Worm (Caenorhabditis elegans) whole organism, L2 larva: ENCODE measurements around the gene Y48C3A.18.

Experiments
- nhr-12 ChIP-seq: fragments of 150-350 bp; optimal IDR thresholded peaks from 2 replicates; lab custom pipeline; 2014; ENCODE audit warnings: missing biosample characterization, missing genetic modification characterization
- unc-62 ChIP-seq: fragments of 150-350 bp; optimal IDR thresholded peaks from 2 replicates; lab custom pipeline; 2014; ENCODE audit warnings: missing biosample characterization, missing genetic modification reagents, missing genetic modification characterization
- ztf-11 ChIP-seq: sonication (generic microtip); optimal IDR thresholded peaks from 2 replicates; lab custom pipeline; 2017; ENCODE audit warnings: missing biosample characterization, missing genetic modification characterization

DNA sequence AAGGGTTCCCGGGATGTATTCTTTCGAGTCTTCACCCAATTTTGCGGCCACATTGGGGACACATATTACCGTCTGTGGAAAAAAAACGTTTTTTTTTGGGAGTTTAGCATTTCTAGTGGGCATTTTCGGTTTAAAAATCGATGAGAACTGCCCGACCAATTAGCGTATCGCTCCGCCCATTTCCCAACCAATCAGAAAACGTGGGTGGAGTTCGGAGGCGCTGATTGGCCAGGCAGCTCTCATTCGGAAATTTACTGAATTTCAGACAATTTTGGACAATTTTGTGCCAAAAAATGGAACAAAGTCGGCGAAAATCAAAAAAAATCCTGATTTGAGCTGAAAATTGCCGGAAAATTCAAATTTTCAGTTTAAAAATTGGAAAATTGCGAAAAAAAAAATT, 34.2 kb downstream of the Y48C3A.18 start:
- TF ChIP-seq nhr-12 (tag; lab: Kevin White, UChicago): no peak
- TF ChIP-seq ztf-11 (tag; lab: Kevin White, UChicago): no peak
- TF ChIP-seq unc-62 (GFP tag; lab: Kevin White, UChicago): no peak
